In genomic region chr3L:21604265-21604664, dm6 we compare ENCODE assay signal across 1 fruit fly cellular context.
TF ChIP-seq lines count a peak whose summit lies in the region.

No protein-coding gene starts in this region.

TF ChIP-seq in whole organism, embryonic, 481 proteins besides CTCF, POLR2A, EP300 and RAD21 (continued from another document and continues in another):
- TF ChIP-seq chif (GFP tag; optimal IDR thresholded peaks at IDR 0.05; lab: Kevin White, UChicago) (peak; percentile 40 to 93), dan (GFP tag; IDR thresholded peaks at IDR 0.05; lab: Robert Waterston, UW) (no peak), CG8388 (GFP tag; optimal IDR thresholded peaks at IDR 0.05; lab: Kevin White, UChicago) (no peak), grn (GFP tag; optimal IDR thresholded peaks at IDR 0.05; lab: Kevin White, UChicago) (no peak), Bgb (GFP tag; IDR thresholded peaks at IDR 0.05; lab: Robert Waterston, UW; ENCODE audit: partially characterized antibody) (peak; percentile 82), mld (GFP tag; IDR thresholded peaks at IDR 0.05; lab: Robert Waterston, UW; ENCODE audit: partially characterized antibody) (no peak), CG17361 (GFP tag; IDR thresholded peaks at IDR 0.05; lab: Robert Waterston, UW) (no peak; the same call in 2 of the 3 replicates), Hand (GFP tag; optimal IDR thresholded peaks at IDR 0.05; lab: Kevin White, UChicago) (no peak), Ptx1 (GFP tag; IDR thresholded peaks at IDR 0.05; lab: Robert Waterston, UW) (no peak), Gsc (GFP tag; IDR thresholded peaks at IDR 0.05; lab: Robert Waterston, UW) (no peak), esg (GFP tag; conservative IDR thresholded peaks at IDR 0.05; lab: Robert Waterston, UW) (no peak), Ets97D (GFP tag; optimal IDR thresholded peaks at IDR 0.05; lab: Kevin White, UChicago) (peak; percentile 31), disco-r (GFP tag; optimal IDR thresholded peaks at IDR 0.05; lab: Kevin White, UChicago) (peak; percentile 28), CG17568 (GFP tag; optimal IDR thresholded peaks at IDR 0.05; lab: Kevin White, UChicago) (no peak), CG2889 (GFP tag; IDR thresholded peaks at IDR 0.05; lab: Robert Waterston, UW) (0 out of 3 replicates have a peak, but pooled peaks have one; percentile 12), CG11398 (GFP tag; optimal IDR thresholded peaks at IDR 0.05; lab: Kevin White, UChicago) (peak; percentile 32), CG9437 (GFP tag; optimal IDR thresholded peaks at IDR 0.05; lab: Kevin White, UChicago) (no peak), unpg (GFP tag; optimal IDR thresholded peaks at IDR 0.05; lab: Kevin White, UChicago) (no peak), zen (tag; optimal IDR thresholded peaks at IDR 0.05; lab: Kevin White, UChicago) (peak; percentile 55), sug (tag; optimal IDR thresholded peaks at IDR 0.05; lab: Kevin White, UChicago) (no peak), cg (GFP tag; optimal IDR thresholded peaks at IDR 0.05; lab: Kevin White, UChicago) (no peak), Drgx (GFP tag; IDR thresholded peaks at IDR 0.05; lab: Robert Waterston, UW) (no peak), Ssrp (tag; optimal IDR thresholded peaks at IDR 0.05; lab: Kevin White, UChicago) (no peak), HLH3B (GFP tag; IDR thresholded peaks at IDR 0.05; lab: Robert Waterston, UW) (peak; percentile 53; the same call in 1 of the 2 replicates), ara (GFP tag; IDR thresholded peaks at IDR 0.05; lab: Robert Waterston, UW) (no peak), ap (GFP tag; IDR thresholded peaks at IDR 0.05; lab: Robert Waterston, UW) (no peak), CG16815 (GFP tag; optimal IDR thresholded peaks at IDR 0.05; lab: Kevin White, UChicago) (peak; percentile 33), CG14860 (GFP tag; IDR thresholded peaks at IDR 0.05; lab: Robert Waterston, UW; ENCODE audit: partially characterized antibody) (no peak), CG2875 (GFP tag; optimal IDR thresholded peaks at IDR 0.05; lab: Kevin White, UChicago) (peak; percentile 40), CG1647 (GFP tag; optimal IDR thresholded peaks at IDR 0.05; lab: Kevin White, UChicago) (peak; percentile 6), CG6175 (GFP tag; IDR thresholded peaks at IDR 0.05; lab: Robert Waterston, UW) (0 out of 3 replicates have a peak, but pooled peaks have one; percentile 40), ab (GFP tag; optimal IDR thresholded peaks at IDR 0.05; lab: Kevin White, UChicago) (no peak), CG1529 (GFP tag; optimal IDR thresholded peaks at IDR 0.05; lab: Kevin White, UChicago) (no peak), Rfx (GFP tag; IDR thresholded peaks at IDR 0.05; lab: Robert Waterston, UW) (peak; percentile 87), stwl (tag; optimal IDR thresholded peaks at IDR 0.05; lab: Kevin White, UChicago) (no peak), row (GFP tag; IDR thresholded peaks at IDR 0.05; lab: Robert Waterston, UW) (no peak; the same call in 2 of the 3 replicates), pb (GFP tag; optimal IDR thresholded peaks at IDR 0.05; lab: Kevin White, UChicago) (peak; percentile 56), CG8290 (GFP tag; optimal IDR thresholded peaks at IDR 0.05; lab: Kevin White, UChicago) (peak; percentile 72), CG8290 (tag; optimal IDR thresholded peaks at IDR 0.05; lab: Kevin White, UChicago) (no peak), CG18476 (GFP tag; optimal IDR thresholded peaks at IDR 0.05; lab: Kevin White, UChicago) (no peak), corto (GFP tag; optimal IDR thresholded peaks at IDR 0.05; lab: Kevin White, UChicago) (no peak), oc (tag; optimal IDR thresholded peaks at IDR 0.05; lab: Kevin White, UChicago) (no peak), Rx (GFP tag; IDR thresholded peaks at IDR 0.05; lab: Robert Waterston, UW) (peak; percentile 44), CG17612 (GFP tag; IDR thresholded peaks at IDR 0.05; lab: Robert Waterston, UW) (no peak), zen2 (GFP tag; IDR thresholded peaks at IDR 0.05; lab: Robert Waterston, UW; ENCODE audit: partially characterized antibody) (no peak), Neu2 (GFP tag; optimal IDR thresholded peaks at IDR 0.05; lab: Kevin White, UChicago; ENCODE audit: borderline replicate concordance) (no peak), CG34224 (GFP tag; IDR thresholded peaks at IDR 0.05; lab: Robert Waterston, UW; ENCODE audit: partially characterized antibody) (no peak), ssp (GFP tag; IDR thresholded peaks at IDR 0.05; lab: Robert Waterston, UW) (no peak), psq (GFP tag; optimal IDR thresholded peaks at IDR 0.05; lab: Kevin White, UChicago) (peak; percentile 27), Ets65A (GFP tag; lab: Kevin White, UChicago) (peak; percentile 96), Lhr (GFP tag; optimal IDR thresholded peaks at IDR 0.05; lab: Kevin White, UChicago) (peak; percentile 87), dmrt11E (tag; optimal IDR thresholded peaks at IDR 0.05; lab: Kevin White, UChicago) (peak; percentile 31), CG17186 (GFP tag; optimal IDR thresholded peaks at IDR 0.05; lab: Kevin White, UChicago) (no peak), Vsx1 (GFP tag; optimal IDR thresholded peaks at IDR 0.05; lab: Kevin White, UChicago) (no peak), mam (GFP tag; optimal IDR thresholded peaks at IDR 0.05; lab: Kevin White, UChicago) (peak; percentile 63), Meics (GFP tag; optimal IDR thresholded peaks at IDR 0.05; lab: Kevin White, UChicago) (no peak), NK7.1 (GFP tag; optimal IDR thresholded peaks at IDR 0.05; lab: Kevin White, UChicago) (peak; percentile 1), CG12744 (GFP tag; optimal IDR thresholded peaks at IDR 0.05; lab: Kevin White, UChicago) (peak; percentile 67), Dip2 (GFP tag; IDR thresholded peaks at IDR 0.05; lab: Robert Waterston, UW) (peak; percentile 99), gro (GFP tag; optimal IDR thresholded peaks at IDR 0.05; lab: Kevin White, UChicago) (no peak), Jarid2 (GFP tag; optimal IDR thresholded peaks at IDR 0.05; lab: Kevin White, UChicago) (peak; percentile 72), caup (GFP tag; optimal IDR thresholded peaks at IDR 0.05; lab: Kevin White, UChicago; ENCODE audit: severe bottlenecking) (peak; percentile 47), CG7987 (GFP tag; optimal IDR thresholded peaks at IDR 0.05; lab: Kevin White, UChicago) (no peak), pzg (GFP tag; optimal IDR thresholded peaks at IDR 0.05; lab: Kevin White, UChicago) (no peak), CkIIα-i1 (GFP tag; IDR thresholded peaks at IDR 0.05; lab: Robert Waterston, UW) (no peak), Side (GFP tag; optimal IDR thresholded peaks at IDR 0.05; lab: Kevin White, UChicago) (peak; percentile 43), CG18619 (GFP tag; optimal IDR thresholded peaks at IDR 0.05; lab: Kevin White, UChicago) (peak; percentile 4), HLHmδ (GFP tag; optimal IDR thresholded peaks at IDR 0.05; lab: Kevin White, UChicago) (peak; percentile 44), dysf (GFP tag; IDR thresholded peaks at IDR 0.05; lab: Robert Waterston, UW) (peak; percentile 71; the same call in 2 of the 3 replicates), Six4 (GFP tag; optimal IDR thresholded peaks at IDR 0.05; lab: Kevin White, UChicago) (peak; percentile 26), CG13287 (GFP tag; IDR thresholded peaks at IDR 0.05; lab: Robert Waterston, UW; ENCODE audit: partially characterized antibody) (peak; percentile 39; the same call in 1 of the 2 replicates), CG5180 (GFP tag; optimal IDR thresholded peaks at IDR 0.05; lab: Kevin White, UChicago) (no peak), CG3726 (GFP tag; IDR thresholded peaks at IDR 0.05; lab: Robert Waterston, UW) (peak; percentile 18; the same call in 1 of the 3 replicates), tio (GFP tag; optimal IDR thresholded peaks at IDR 0.05; lab: Kevin White, UChicago) (peak; percentile 17), Taf1 (GFP tag; IDR thresholded peaks at IDR 0.05; lab: Robert Waterston, UW) (no peak; the same call in 1 of the 2 replicates), CG6791 (GFP tag; IDR thresholded peaks at IDR 0.05; lab: Robert Waterston, UW; ENCODE audit: partially characterized antibody) (peak; percentile 77), CG2202 (tag; optimal IDR thresholded peaks at IDR 0.05; lab: Kevin White, UChicago) (no peak), CG2129 (GFP tag; IDR thresholded peaks at IDR 0.05; lab: Robert Waterston, UW; ENCODE audit: partially characterized antibody) (no peak), al (GFP tag; IDR thresholded peaks at IDR 0.05; lab: Robert Waterston, UW) (peak; percentile 45; the same call in 1 of the 2 replicates), trem (tag; optimal IDR thresholded peaks at IDR 0.05; lab: Kevin White, UChicago) (peak; percentile 53), CG9215 (GFP tag; IDR thresholded peaks at IDR 0.05; lab: Robert Waterston, UW) (peak; percentile 52; the same call in 1 of the 2 replicates), CG11723 (GFP tag; optimal IDR thresholded peaks at IDR 0.05; lab: Kevin White, UChicago) (no peak), Lim3 (GFP tag; IDR thresholded peaks at IDR 0.05; lab: Robert Waterston, UW) (no peak), crp (GFP tag; optimal IDR thresholded peaks at IDR 0.05; lab: Kevin White, UChicago) (no peak), Atf6 (GFP tag; IDR thresholded peaks at IDR 0.05; lab: Robert Waterston, UW) (no peak), rib (GFP tag; IDR thresholded peaks at IDR 0.05; lab: Robert Waterston, UW) (peak; percentile 34; the same call in 1 of the 2 replicates), Dbx (GFP tag; IDR thresholded peaks at IDR 0.05; lab: Robert Waterston, UW) (peak; percentile 82), CG15479 (GFP tag; optimal IDR thresholded peaks at IDR 0.05; lab: Kevin White, UChicago) (no peak), CG18764 (GFP tag; optimal IDR thresholded peaks at IDR 0.05; lab: Kevin White, UChicago) (peak; percentile 52), bbx (GFP tag; IDR thresholded peaks at IDR 0.05; lab: Robert Waterston, UW; ENCODE audit: partially characterized antibody) (peak; percentile 59), pfk (GFP tag; optimal IDR thresholded peaks at IDR 0.05; lab: Kevin White, UChicago) (no peak), tin (GFP tag; optimal IDR thresholded peaks at IDR 0.05; lab: Kevin White, UChicago) (peak; percentile 72), CG30020 (tag; optimal IDR thresholded peaks at IDR 0.05; lab: Kevin White, UChicago) (no peak), lilli (GFP tag; optimal IDR thresholded peaks at IDR 0.05; lab: Kevin White, UChicago) (peak; percentile 64), insv (GFP tag; optimal IDR thresholded peaks at IDR 0.05; lab: Kevin White, UChicago) (peak in 1 of 2 experiments; percentile 62), CG10147 (GFP tag; optimal IDR thresholded peaks at IDR 0.05; lab: Kevin White, UChicago) (no peak), aop (GFP tag; IDR thresholded peaks at IDR 0.05; lab: Robert Waterston, UW) (peak; percentile 44; the same call in 1 of the 2 replicates), Max (GFP tag; optimal IDR thresholded peaks at IDR 0.05; lab: Kevin White, UChicago) (peak; percentile 16), CG3847 (GFP tag; IDR thresholded peaks at IDR 0.05; lab: Robert Waterston, UW) (peak; percentile 54), lbe (GFP tag; optimal IDR thresholded peaks at IDR 0.05; lab: Kevin White, UChicago) (no peak), ham (GFP tag; IDR thresholded peaks at IDR 0.05; lab: Robert Waterston, UW) (0 out of 2 replicates have a peak, but pooled peaks have one; percentile 23), ems (GFP tag; optimal IDR thresholded peaks at IDR 0.05; lab: Kevin White, UChicago) (peak; percentile 18), CG4328 (GFP tag; optimal IDR thresholded peaks at IDR 0.05; lab: Kevin White, UChicago) (no peak), Hey (tag; optimal IDR thresholded peaks at IDR 0.05; lab: Kevin White, UChicago) (no peak), Trl (optimal IDR thresholded peaks at IDR 0.05; lab: Kevin White, UChicago) (peak; percentile 13 to 30), Trl (GFP tag; optimal IDR thresholded peaks at IDR 0.05; lab: Kevin White, UChicago) (peak; percentile 83), YL-1 (GFP tag; optimal IDR thresholded peaks at IDR 0.05; lab: Kevin White, UChicago) (no peak), CG18599 (GFP tag; optimal IDR thresholded peaks at IDR 0.05; lab: Kevin White, UChicago) (no peak), CG9932 (GFP tag; IDR thresholded peaks at IDR 0.05; lab: Robert Waterston, UW) (peak; percentile 73), NFAT (GFP tag; IDR thresholded peaks at IDR 0.05; lab: Robert Waterston, UW) (peak; percentile 75), bab2 (GFP tag; optimal IDR thresholded peaks at IDR 0.05; lab: Kevin White, UChicago) (peak; percentile 62), CG4617 (GFP tag; optimal IDR thresholded peaks at IDR 0.05; lab: Kevin White, UChicago; ENCODE audit: borderline replicate concordance) (peak; percentile 46), maf-S (GFP tag; optimal IDR thresholded peaks at IDR 0.05; lab: Kevin White, UChicago) (peak; percentile 50), CG12104 (GFP tag; optimal IDR thresholded peaks at IDR 0.05; lab: Kevin White, UChicago) (no peak), gcm2 (GFP tag; optimal IDR thresholded peaks at IDR 0.05; lab: Kevin White, UChicago) (no peak), CG16863 (GFP tag; optimal IDR thresholded peaks at IDR 0.05; lab: Kevin White, UChicago) (peak; percentile 68), cas (GFP tag; IDR thresholded peaks at IDR 0.05; lab: Robert Waterston, UW) (no peak), ftz-f1 (GFP tag; optimal IDR thresholded peaks at IDR 0.05; lab: Kevin White, UChicago) (peak; percentile 67), ato (GFP tag; IDR thresholded peaks at IDR 0.05; lab: Robert Waterston, UW; ENCODE audit: partially characterized antibody) (no peak), eve (GFP tag; optimal IDR thresholded peaks at IDR 0.05; lab: Kevin White, UChicago) (no peak), CG12071 (GFP tag; optimal IDR thresholded peaks at IDR 0.05; lab: Kevin White, UChicago) (no peak), CoRest (tag; optimal IDR thresholded peaks at IDR 0.05; lab: Kevin White, UChicago) (peak; percentile 54), crol (GFP tag; IDR thresholded peaks at IDR 0.05; lab: Robert Waterston, UW) (no peak), CG10462 (GFP tag; optimal IDR thresholded peaks at IDR 0.05; lab: Kevin White, UChicago) (no peak), lola (GFP tag; optimal IDR thresholded peaks at IDR 0.05; lab: Kevin White, UChicago) (peak in 1 of 3 experiments; percentile 13), hb (GFP tag; IDR thresholded peaks at IDR 0.05; lab: Robert Waterston, UW; ENCODE audit: partially characterized antibody) (0 out of 3 replicates have a peak, but pooled peaks have one; percentile 32), CG1832 (GFP tag; optimal IDR thresholded peaks at IDR 0.05; lab: Kevin White, UChicago) (no peak), nerfin-2 (GFP tag; IDR thresholded peaks at IDR 0.05; lab: Robert Waterston, UW; ENCODE audit: partially characterized antibody) (no peak), Sox100B (GFP tag; optimal IDR thresholded peaks at IDR 0.05; lab: Kevin White, UChicago) (no peak), bsh (GFP tag; optimal IDR thresholded peaks at IDR 0.05; lab: Kevin White, UChicago) (no peak)
